Worm (Caenorhabditis elegans): ENCODE data around the gene unc-116.

ce11 chrIII:8400478-8400877 lies 45.5 kb upstream of the unc-116 start:
- TF ChIP-seq rpc-1 (optimal IDR thresholded peaks at IDR 0.05) (no peak), rpc-1 (tag; optimal IDR thresholded peaks at IDR 0.05) (no peak), Y67H2A.10 (GFP tag; conservative IDR thresholded peaks at IDR 0.05) (no peak), nhr-120 (GFP tag; IDR thresholded peaks at IDR 0.05) (no peak), attf-3 (GFP tag; conservative IDR thresholded peaks at IDR 0.05) (no peak), ztf-28 (GFP tag; IDR thresholded peaks at IDR 0.05) (no peak), ceh-40 (GFP tag; IDR thresholded peaks at IDR 0.05) (no peak), tbx-9 (tag; optimal IDR thresholded peaks at IDR 0.05; ENCODE audit: borderline replicate concordance) (no peak), sdz-38 (tag; optimal IDR thresholded peaks at IDR 0.05) (no peak), Y56A3A.18 (GFP tag; IDR thresholded peaks at IDR 0.05) (no peak), die-1 (tag; optimal IDR thresholded peaks at IDR 0.05) (no peak), egl-18 (GFP tag; IDR thresholded peaks at IDR 0.05) (no peak), ztf-25 (GFP tag; IDR thresholded peaks at IDR 0.05) (no peak)
